Fruit fly (Drosophila melanogaster) whole organism, embryonic: ENCODE results near the gene CG45490.

Source experiments
- CG10431 ChIP-seq: fragments of 200-800 bp; sonication (Bioruptor generic); optimal IDR thresholded peaks from 3 replicates; lab custom pipeline; 2018; ENCODE audit warnings: missing biosample characterization, mild to moderate bottlenecking, missing genetic modification characterization
- CG11247 ChIP-seq: fragments of 200-800 bp; sonication (Bioruptor generic); IDR thresholded peaks from 2 replicates; pipeline ENCODE4 v1.3.6; 2022; ENCODE audit warnings: missing biosample characterization, missing genetic modification characterization
- CG11560 ChIP-seq: fragments of 200-800 bp; sonication (Bioruptor generic); IDR thresholded peaks from 3 replicates; pipeline ENCODE4 v1.3.6; 2022; ENCODE audit warnings: missing biosample characterization, missing genetic modification characterization
- CG12391 ChIP-seq: fragments of 200-800 bp; sonication (Bioruptor generic); optimal IDR thresholded peaks from 3 replicates; lab custom pipeline; 2018; ENCODE audit warnings: missing biosample characterization, mild to moderate bottlenecking, missing genetic modification characterization, moderate library complexity
- CG13624 ChIP-seq: fragments of 200-800 bp; sonication (Bioruptor generic); optimal IDR thresholded peaks from 2 replicates; lab custom pipeline; 2016; ENCODE audit warnings: missing biosample characterization, missing genetic modification characterization
- CG13775 ChIP-seq: fragments of 200-800 bp; sonication (Bioruptor generic); optimal IDR thresholded peaks from 3 replicates; lab custom pipeline; 2017; ENCODE audit warnings: missing biosample characterization, mild to moderate bottlenecking, missing genetic modification characterization
- CG15011 ChIP-seq: fragments of 200-800 bp; sonication (Bioruptor generic); optimal IDR thresholded peaks from 3 replicates; lab custom pipeline; 2018; ENCODE audit warnings: missing biosample characterization, mild to moderate bottlenecking, missing genetic modification characterization
- CG17802 ChIP-seq: fragments of 200-800 bp; sonication (Bioruptor generic); optimal IDR thresholded peaks from 2 replicates; lab custom pipeline; 2018; ENCODE audit warnings: missing biosample characterization, mild to moderate bottlenecking, missing genetic modification characterization, moderate library complexity
- CG18764 ChIP-seq: fragments of 200-800 bp; sonication (Bioruptor generic); optimal IDR thresholded peaks from 3 replicates; lab custom pipeline; 2016; ENCODE audit warnings: missing biosample characterization, missing genetic modification characterization
- CG31441 ChIP-seq: fragments of 200-800 bp; sonication (Bioruptor generic); IDR thresholded peaks from 2 replicates; pipeline ENCODE4 v1.3.6; 2022; ENCODE audit warnings: missing biosample characterization, missing genetic modification characterization
- CG43689 ChIP-seq: fragments of 200-800 bp; sonication (Bioruptor generic); IDR thresholded peaks from 2 replicates; pipeline ENCODE4 v1.3.6; 2022; ENCODE audit warnings: missing biosample characterization, missing genetic modification characterization
- CG4854 ChIP-seq: fragments of 200-800 bp; sonication (Bioruptor generic); optimal IDR thresholded peaks from 2 replicates; lab custom pipeline; 2016; ENCODE audit warnings: missing biosample characterization, missing genetic modification characterization, inconsistent platforms
- CG6175 ChIP-seq: fragments of 200-800 bp; sonication (Bioruptor generic); IDR thresholded peaks from 3 replicates; pipeline ENCODE4 v1.3.6; 2022; ENCODE audit warnings: missing biosample characterization, missing genetic modification characterization
- CG6272 ChIP-seq: fragments of 200-800 bp; sonication (Bioruptor generic); IDR thresholded peaks from 2 replicates; pipeline ENCODE4 v1.3.6; 2022; ENCODE audit warnings: missing biosample characterization, missing genetic modification characterization
- CG6854 ChIP-seq: fragments of 200-800 bp; sonication (Bioruptor generic); optimal IDR thresholded peaks from 3 replicates; lab custom pipeline; 2017; ENCODE audit warnings: missing biosample characterization, mild to moderate bottlenecking, missing genetic modification characterization
- CG9727 ChIP-seq: fragments of 200-800 bp; sonication (Bioruptor generic); optimal IDR thresholded peaks from 3 replicates; lab custom pipeline; 2017; ENCODE audit warnings: missing biosample characterization, mild to moderate bottlenecking, missing genetic modification characterization
- CG9797 ChIP-seq: fragments of 200-800 bp; sonication (Bioruptor generic); optimal IDR thresholded peaks from 3 replicates; lab custom pipeline; 2018; ENCODE audit warnings: missing biosample characterization, mild to moderate bottlenecking, missing genetic modification characterization
- CHES-1-like ChIP-seq: fragments of 200-800 bp; sonication (Bioruptor generic); optimal IDR thresholded peaks from 2 replicates; lab custom pipeline; 2016; ENCODE audit warnings: missing biosample characterization, missing genetic modification characterization
- D ChIP-seq, 2 experiments: fragments of 200-800 bp in 1 of 2; fragments of >200 bp in 1 of 2; sonication (Bioruptor generic) in 1 of 2; optimal IDR thresholded peaks; 2 replicates in 1 of 2; 3 replicates in 1 of 2; lab custom pipeline; 2017; ENCODE audit warnings: mild to moderate bottlenecking in 1 of 2, missing biosample characterization in 1 of 2, missing genetic modification characterization in 1 of 2, missing genetic modification reagents in 1 of 2
- Dfd ChIP-seq, 2 experiments: fragments of >200 bp; optimal IDR thresholded peaks; 2 replicates each; lab custom pipeline; 2017; ENCODE audit warnings: missing biosample characterization in 2 of 2, missing genetic modification characterization in 2 of 2
- Elba2 ChIP-seq: fragments of 200-800 bp; sonication (Bioruptor generic); optimal IDR thresholded peaks from 3 replicates; lab custom pipeline; 2016; ENCODE audit warnings: missing biosample characterization, missing genetic modification characterization
- H15 ChIP-seq: fragments of 200-800 bp; sonication (Bioruptor generic); IDR thresholded peaks from 3 replicates; pipeline ENCODE4 v1.3.6; 2022; ENCODE audit warnings: missing biosample characterization, missing genetic modification characterization
- HLH4C ChIP-seq: fragments of 200-800 bp; sonication (Bioruptor generic); IDR thresholded peaks from 3 replicates; pipeline ENCODE4 v1.3.6; 2022; ENCODE audit warnings: missing biosample characterization, missing genetic modification characterization; ENCODE audit not compliant: partially characterized antibody
- NC2β ChIP-seq: fragments of 200-800 bp; sonication (Bioruptor generic); optimal IDR thresholded peaks from 2 replicates; lab custom pipeline; 2016; ENCODE audit warnings: missing biosample characterization, missing genetic modification characterization
- Ptx1 ChIP-seq: fragments of 200-800 bp; sonication (Bioruptor generic); IDR thresholded peaks from 2 replicates; pipeline ENCODE4 v1.3.6; 2022; ENCODE audit warnings: missing biosample characterization, missing genetic modification characterization
- bigmax ChIP-seq: fragments of 200-800 bp; sonication (Bioruptor generic); optimal IDR thresholded peaks from 2 replicates; lab custom pipeline; 2018; ENCODE audit warnings: missing biosample characterization, mild to moderate bottlenecking, missing genetic modification characterization
- ems ChIP-seq: fragments of 200-800 bp; sonication (Bioruptor generic); optimal IDR thresholded peaks from 3 replicates; lab custom pipeline; 2016; ENCODE audit warnings: missing biosample characterization, missing genetic modification characterization
- fd96Cb ChIP-seq: fragments of 200-800 bp; sonication (Bioruptor generic); optimal IDR thresholded peaks from 2 replicates; lab custom pipeline; 2018; ENCODE audit warnings: missing biosample characterization, mild to moderate bottlenecking, missing genetic modification characterization, moderate library complexity
- hkb ChIP-seq, 2 experiments: fragments of 200-800 bp in 1 of 2; fragments of >200 bp in 1 of 2; sonication (Bioruptor generic) in 1 of 2; IDR thresholded peaks in 1 of 2; optimal IDR thresholded peaks in 1 of 2; 2 replicates each; pipeline versions ENCODE4 v1.3.6 to Lab custom; 2017 to 2022; ENCODE audit warnings: missing biosample characterization in 1 of 2, missing genetic modification characterization in 1 of 2
- lmd ChIP-seq: fragments of 200-800 bp; sonication (Bioruptor generic); IDR thresholded peaks from 2 replicates; pipeline ENCODE4 v1.3.6; 2022; ENCODE audit warnings: missing biosample characterization, missing genetic modification characterization
- nom ChIP-seq: fragments of 200-800 bp; sonication (Bioruptor generic); optimal IDR thresholded peaks from 2 replicates; lab custom pipeline; 2017; ENCODE audit warnings: missing biosample characterization, missing genetic modification characterization, mild to moderate bottlenecking, moderate library complexity, missing genetic modification reagents
- oc ChIP-seq: fragments of 200-800 bp; sonication (Bioruptor generic); optimal IDR thresholded peaks from 2 replicates; lab custom pipeline; 2018; ENCODE audit warnings: missing biosample characterization, mild to moderate bottlenecking, missing genetic modification characterization, moderate library complexity
- pita ChIP-seq: fragments of 200-800 bp; sonication (Bioruptor generic); optimal IDR thresholded peaks from 2 replicates; lab custom pipeline; 2017; ENCODE audit warnings: missing biosample characterization, mild to moderate bottlenecking, missing genetic modification characterization
- scrt ChIP-seq: fragments of 200-800 bp; sonication (Bioruptor generic); optimal IDR thresholded peaks from 2 replicates; lab custom pipeline; 2018; ENCODE audit warnings: missing biosample characterization, mild to moderate bottlenecking, missing genetic modification characterization, moderate library complexity
- seq ChIP-seq: fragments of 200-800 bp; sonication (Bioruptor generic); IDR thresholded peaks from 2 replicates; pipeline ENCODE4 v1.3.6; 2022; ENCODE audit warnings: missing biosample characterization, missing genetic modification characterization
- zen ChIP-seq: fragments of 200-800 bp; sonication (Bioruptor generic); optimal IDR thresholded peaks from 3 replicates; lab custom pipeline; 2018; ENCODE audit warnings: missing biosample characterization, mild to moderate bottlenecking, missing genetic modification characterization, moderate library complexity
- zfh2 ChIP-seq: fragments of 200-800 bp; sonication (Bioruptor generic); optimal IDR thresholded peaks from 2 replicates; lab custom pipeline; 2016; ENCODE audit warnings: missing biosample characterization, missing genetic modification characterization

The CG45490 gene

dm6 chrX:19889128-19889756 is 44.9 kb downstream of the CG45490 start (continued):
- peak; percentile 79 for TF ChIP-seq CG13775 (GFP tag; lab: Kevin White, UChicago)
- peak; percentile 52 for TF ChIP-seq CG18764 (GFP tag; lab: Kevin White, UChicago)
- TF ChIP-seq CHES-1-like (GFP tag; lab: Kevin White, UChicago): peak; percentile 92
- no peak for TF ChIP-seq CG9797 (GFP tag; lab: Kevin White, UChicago)
- TF ChIP-seq CG43689 (GFP tag; lab: Robert Waterston, UW): no peak; the same call in 1 of the 2 replicates
- peak; percentile 90 for TF ChIP-seq CG9727
- peak; percentile 77 for TF ChIP-seq Elba2
- TF ChIP-seq CG31441: peak; percentile 84
- TF ChIP-seq CG12391: peak; percentile 88
- peak; percentile 85 for TF ChIP-seq fd96Cb (tag; lab: Kevin White, UChicago)
- TF ChIP-seq CG6272 (GFP tag; lab: Robert Waterston, UW): peak; percentile 75
- peak; percentile 67 for TF ChIP-seq CG6854 (GFP tag; lab: Kevin White, UChicago)
- TF ChIP-seq pita: no peak
- TF ChIP-seq zen (tag; lab: Kevin White, UChicago): peak; percentile 89
- TF ChIP-seq CG13624 (GFP tag; lab: Kevin White, UChicago): peak; percentile 71
- peak; percentile 83 for TF ChIP-seq lmd
- TF ChIP-seq seq (GFP tag; lab: Robert Waterston, UW): peak; percentile 66
- peak; percentile 5 for TF ChIP-seq nom (GFP tag; lab: Kevin White, UChicago)
- peak; percentile 87 for TF ChIP-seq NC2β (GFP tag; lab: Kevin White, UChicago)
- no peak for TF ChIP-seq D (optimal IDR thresholded peaks at IDR 0.05; lab: Kevin White, UChicago)
- TF ChIP-seq D (GFP tag; optimal IDR thresholded peaks at IDR 0.05; lab: Kevin White, UChicago): peak; percentile 78
- peak; percentile 62 for TF ChIP-seq CG17802
- TF ChIP-seq zfh2 (GFP tag; lab: Kevin White, UChicago): peak; percentile 79
- no peak for TF ChIP-seq HLH4C (GFP tag; lab: Robert Waterston, UW)
- peak; percentile 60 for TF ChIP-seq CG4854 (GFP tag; lab: Kevin White, UChicago)
- peak; percentile 62; the same call in 2 of the 3 replicates for TF ChIP-seq CG11560 (tag; lab: Robert Waterston, UW)
- peak; percentile 67; the same call in 2 of the 3 replicates for TF ChIP-seq H15 (GFP tag; lab: Robert Waterston, UW)
- no peak for TF ChIP-seq CG10431 (GFP tag; lab: Kevin White, UChicago)
- TF ChIP-seq CG11247 (GFP tag; lab: Robert Waterston, UW): peak; percentile 62; the same call in 1 of the 2 replicates
- TF ChIP-seq ems: peak; percentile 89
- TF ChIP-seq hkb (optimal IDR thresholded peaks at IDR 0.05; lab: Kevin White, UChicago): no peak
- peak; percentile 75; the same call in 1 of the 2 replicates for TF ChIP-seq hkb (GFP tag; IDR thresholded peaks at IDR 0.05; lab: Robert Waterston, UW)
- peak; percentile 79 for TF ChIP-seq oc (tag; lab: Kevin White, UChicago)
- TF ChIP-seq CG15011 (GFP tag; lab: Kevin White, UChicago): peak; percentile 58
- peak; percentile 55; the same call in 1 of the 3 replicates for TF ChIP-seq CG6175
- TF ChIP-seq bigmax (GFP tag; lab: Kevin White, UChicago): no peak
- peak; percentile 85 for TF ChIP-seq scrt (GFP tag; lab: Kevin White, UChicago)
- TF ChIP-seq Dfd (GFP tag; optimal IDR thresholded peaks at IDR 0.05; lab: Kevin White, UChicago): no peak
- peak; percentile 81 for TF ChIP-seq Ptx1 (GFP tag; lab: Robert Waterston, UW)
